Worm (Caenorhabditis elegans) whole organism, L3 larva: ENCODE measurements around the gene nuo-1.

Source experiments
- R02D3.7 ChIP-seq: fragments of 150-350 bp; optimal IDR thresholded peaks from 2 replicates; lab custom pipeline; 2014; ENCODE audit warnings: missing biosample characterization, missing genetic modification characterization
- ZK546.5 ChIP-seq: sonication (generic microtip); optimal IDR thresholded peaks from 2 replicates; lab custom pipeline; 2017; ENCODE audit warnings: missing biosample characterization, missing genetic modification characterization
- ceh-28 ChIP-seq: fragments of 150-350 bp; optimal IDR thresholded peaks from 2 replicates; lab custom pipeline; 2014; ENCODE audit warnings: missing biosample characterization, missing genetic modification reagents, missing genetic modification characterization
- egl-5 ChIP-seq: fragments of 150-350 bp; optimal IDR thresholded peaks from 2 replicates; lab custom pipeline; 2017; ENCODE audit warnings: missing biosample characterization, missing genetic modification reagents, missing genetic modification characterization, inconsistent platforms
- elt-1 ChIP-seq: fragments of 150-350 bp; optimal IDR thresholded peaks from 2 replicates; lab custom pipeline; 2014; ENCODE audit warnings: missing biosample characterization, missing genetic modification characterization
- elt-2 ChIP-seq: sonication (generic microtip); optimal IDR thresholded peaks from 2 replicates; lab custom pipeline; 2016; ENCODE audit warnings: missing genetic modification reagents, mild to moderate bottlenecking, missing genetic modification characterization, missing compliant biosample characterization
- elt-3 ChIP-seq, 3 experiments: fragments of 150-350 bp in 1 of 3; sonication (generic microtip) in 2 of 3; optimal IDR thresholded peaks; 2 replicates in 2 of 3; 4 replicates in 1 of 3; lab custom pipeline; 2014 to 2017; ENCODE audit warnings: missing biosample characterization in 3 of 3, missing genetic modification characterization in 3 of 3
- eor-1 ChIP-seq, 2 experiments: fragments of 150-350 bp; optimal IDR thresholded peaks; 2 replicates each; lab custom pipeline; 2014 to 2018; ENCODE audit warnings: missing biosample characterization in 2 of 2, missing genetic modification characterization in 2 of 2
- fkh-10 ChIP-seq: sonication (generic microtip); optimal IDR thresholded peaks from 2 replicates; lab custom pipeline; 2017; ENCODE audit warnings: missing biosample characterization, missing genetic modification reagents, missing genetic modification characterization
- fos-1 ChIP-seq: fragments of 150-350 bp; optimal IDR thresholded peaks from 2 replicates; lab custom pipeline; 2014; ENCODE audit warnings: missing biosample characterization, missing genetic modification characterization
- jun-1 ChIP-seq: fragments of 150-350 bp; optimal IDR thresholded peaks from 2 replicates; lab custom pipeline; 2014; ENCODE audit warnings: missing biosample characterization, missing genetic modification reagents, missing genetic modification characterization
- lin-15B ChIP-seq: fragments of 150-350 bp; optimal IDR thresholded peaks from 2 replicates; lab custom pipeline; 2014; ENCODE audit warnings: missing biosample characterization, missing genetic modification characterization
- lin-39 ChIP-seq: fragments of 150-350 bp; optimal IDR thresholded peaks from 2 replicates; lab custom pipeline; 2018; ENCODE audit warnings: missing biosample characterization, missing genetic modification reagents, missing genetic modification characterization
- lsy-12 ChIP-seq: sonication (generic microtip); optimal IDR thresholded peaks from 2 replicates; lab custom pipeline; 2016; ENCODE audit warnings: mild to moderate bottlenecking, missing genetic modification characterization, missing compliant biosample characterization
- mdl-1 ChIP-seq: fragments of 150-350 bp; optimal IDR thresholded peaks from 2 replicates; lab custom pipeline; 2014; ENCODE audit warnings: missing biosample characterization, missing genetic modification characterization
- mml-1 ChIP-seq: fragments of 150-350 bp; sonication (generic microtip); optimal IDR thresholded peaks from 3 replicates; lab custom pipeline; 2014; ENCODE audit warnings: missing biosample characterization, missing genetic modification characterization
- nfya-1 ChIP-seq: sonication (generic microtip); optimal IDR thresholded peaks from 2 replicates; lab custom pipeline; 2017; ENCODE audit warnings: missing genetic modification characterization, mild to moderate bottlenecking, missing compliant biosample characterization, antibody characterized with exemption, moderate library complexity; ENCODE audit not compliant: insufficient read depth
- nhr-11 ChIP-seq: fragments of 150-350 bp; optimal IDR thresholded peaks from 2 replicates; lab custom pipeline; 2014; ENCODE audit warnings: missing biosample characterization, missing genetic modification characterization
- nhr-12 ChIP-seq: fragments of 150-350 bp; optimal IDR thresholded peaks from 2 replicates; lab custom pipeline; 2014; ENCODE audit warnings: missing biosample characterization, missing genetic modification characterization
- nhr-25 ChIP-seq: sonication (generic microtip); optimal IDR thresholded peaks from 2 replicates; lab custom pipeline; 2017; ENCODE audit warnings: missing biosample characterization, missing genetic modification characterization
- nhr-28 ChIP-seq: fragments of 150-350 bp; optimal IDR thresholded peaks from 2 replicates; lab custom pipeline; 2014; ENCODE audit warnings: missing biosample characterization, missing genetic modification characterization
- nhr-43 ChIP-seq: sonication (generic microtip); optimal IDR thresholded peaks from 2 replicates; lab custom pipeline; 2016; ENCODE audit warnings: mild to moderate bottlenecking, missing genetic modification characterization, missing compliant biosample characterization; ENCODE audit not compliant: poor library complexity, severe bottlenecking
- nhr-67 ChIP-seq: fragments of 150-350 bp; optimal IDR thresholded peaks from 2 replicates; lab custom pipeline; 2014; ENCODE audit warnings: missing biosample characterization, missing genetic modification characterization
- nhr-77 ChIP-seq: fragments of 150-350 bp; optimal IDR thresholded peaks from 2 replicates; lab custom pipeline; 2014; ENCODE audit warnings: missing biosample characterization, missing genetic modification characterization
- pha-4 ChIP-seq: fragments of 150-350 bp; optimal IDR thresholded peaks from 2 replicates; lab custom pipeline; 2014; ENCODE audit warnings: missing biosample characterization, missing genetic modification reagents, missing genetic modification characterization
- pqm-1 ChIP-seq: fragments of 150-350 bp; optimal IDR thresholded peaks from 2 replicates; lab custom pipeline; 2017; ENCODE audit warnings: missing biosample characterization, missing genetic modification characterization, inconsistent platforms
- sea-2 ChIP-seq: fragments of 150-350 bp; sonication (generic microtip); optimal IDR thresholded peaks from 4 replicates; lab custom pipeline; 2014; ENCODE audit warnings: missing biosample characterization, missing genetic modification reagents, missing genetic modification characterization
- skn-1 ChIP-seq: fragments of 150-350 bp; optimal IDR thresholded peaks from 2 replicates; lab custom pipeline; 2014; ENCODE audit warnings: missing biosample characterization, missing genetic modification characterization
- snpc-4 ChIP-seq: fragments of 150-350 bp; optimal IDR thresholded peaks from 2 replicates; lab custom pipeline; 2014; ENCODE audit warnings: missing biosample characterization, missing genetic modification characterization
- tbx-2 ChIP-seq: sonication (generic microtip); optimal IDR thresholded peaks from 2 replicates; lab custom pipeline; 2016; ENCODE audit warnings: mild to moderate bottlenecking, missing genetic modification characterization, missing compliant biosample characterization
- unc-39 ChIP-seq: sonication (generic microtip); optimal IDR thresholded peaks from 4 replicates; lab custom pipeline; 2017; ENCODE audit warnings: missing biosample characterization, missing genetic modification characterization
- unc-62 ChIP-seq: fragments of 150-350 bp; sonication (generic microtip); optimal IDR thresholded peaks from 4 replicates; lab custom pipeline; 2014; ENCODE audit warnings: missing biosample characterization, missing genetic modification reagents, missing genetic modification characterization
- zag-1 ChIP-seq: fragments of 150-350 bp; optimal IDR thresholded peaks from 2 replicates; lab custom pipeline; 2014; ENCODE audit warnings: missing biosample characterization, missing genetic modification characterization
- ztf-11 ChIP-seq: fragments of 150-350 bp; optimal IDR thresholded peaks from 2 replicates; lab custom pipeline; 2014; ENCODE audit warnings: missing biosample characterization, missing genetic modification characterization
- ztf-4 ChIP-seq: fragments of 150-350 bp; optimal IDR thresholded peaks from 2 replicates; lab custom pipeline; 2014; ENCODE audit warnings: missing biosample characterization, missing genetic modification characterization

nuo-1 gene

ce11 chrII:11134828-11135227 lies 37.2 kb downstream of the nuo-1 start, which contains the start of gene F40F8.5:
Gene F40F8.5 (minus strand): TSS chrII:11134928.
- no peak for TF ChIP-seq mdl-1 (tag; lab: Kevin White, UChicago)
- TF ChIP-seq nhr-11 (tag; lab: Kevin White, UChicago), result no peak
- TF ChIP-seq pha-4 (tag; lab: Kevin White, UChicago), result no peak
- TF ChIP-seq nhr-25 (tag; lab: Kevin White, UChicago), result no peak
- TF ChIP-seq nhr-77 (tag; lab: Kevin White, UChicago), result no peak
- TF ChIP-seq nhr-43, result no peak
- no peak for TF ChIP-seq tbx-2 (tag; lab: Kevin White, UChicago)
- no peak for TF ChIP-seq zag-1 (tag; lab: Kevin White, UChicago)
- no peak for TF ChIP-seq mml-1
- TF ChIP-seq ztf-11 (tag; lab: Kevin White, UChicago), result no peak
- TF ChIP-seq ZK546.5 (tag; lab: Kevin White, UChicago), result no peak
- TF ChIP-seq lsy-12 (tag; lab: Kevin White, UChicago), result no peak
- TF ChIP-seq lin-15B, result no peak

ce11 chrII:11135773-11136172 lies 38.1 kb downstream of the nuo-1 start:
- peak; percentile 32 for TF ChIP-seq pha-4 (tag; lab: Kevin White, UChicago)
- peak; percentile 39 for TF ChIP-seq elt-2 (tag; lab: Kevin White, UChicago)
- TF ChIP-seq lin-39 (tag; lab: Kevin White, UChicago), result no peak
- no peak for TF ChIP-seq mml-1
- peak; percentile 49 for TF ChIP-seq egl-5 (tag; lab: Kevin White, UChicago)
- TF ChIP-seq nfya-1 (tag; lab: Kevin White, UChicago), result peak; percentile 44

ce11 chrII:11140140-11140539 lies 42.5 kb downstream of the nuo-1 start, which contains the start of gene F40F8.4:
Gene F40F8.4 (minus strand): TSS chrII:11140240.
- TF ChIP-seq mdl-1 (tag; lab: Kevin White, UChicago) (no peak), elt-1 (tag; lab: Kevin White, UChicago) (no peak), lin-15B (no peak), unc-39 (no peak), fos-1 (tag; lab: Kevin White, UChicago) (no peak), nhr-28 (tag; lab: Kevin White, UChicago) (no peak), fkh-10 (GFP tag; lab: Kevin White, UChicago) (no peak), ztf-11 (tag; lab: Kevin White, UChicago) (no peak), nhr-12 (tag; lab: Kevin White, UChicago) (no peak), nhr-67 (no peak), skn-1 (tag; lab: Kevin White, UChicago) (no peak), unc-62 (GFP tag; lab: Kevin White, UChicago) (no peak), elt-3 (tag; optimal IDR thresholded peaks at IDR 0.05; lab: Kevin White, UChicago) (no peak), lsy-12 (tag; lab: Kevin White, UChicago) (no peak), ceh-28 (tag; lab: Kevin White, UChicago) (no peak), ztf-4 (no peak), pqm-1 (tag; lab: Kevin White, UChicago) (no peak), jun-1 (tag; lab: Kevin White, UChicago) (no peak)

- no peak for TF ChIP-seq eor-1 (tag; optimal IDR thresholded peaks at IDR 0.05; lab: Kevin White, UChicago)
- no peak for TF ChIP-seq nfya-1 (tag; lab: Kevin White, UChicago)
- TF ChIP-seq egl-5 (tag; lab: Kevin White, UChicago), result no peak
- no peak for TF ChIP-seq sea-2
- TF ChIP-seq nhr-28 (tag; lab: Kevin White, UChicago), result no peak
- TF ChIP-seq R02D3.7, result no peak
- no peak for TF ChIP-seq unc-62 (GFP tag; lab: Kevin White, UChicago)
- no peak for TF ChIP-seq nhr-67
- no peak for TF ChIP-seq nhr-77 (tag; lab: Kevin White, UChicago)
- no peak for TF ChIP-seq jun-1 (tag; lab: Kevin White, UChicago)
- no peak for TF ChIP-seq elt-2 (tag; lab: Kevin White, UChicago)
- no peak for TF ChIP-seq ztf-11 (tag; lab: Kevin White, UChicago)
- no peak for TF ChIP-seq snpc-4 (tag; lab: Kevin White, UChicago)
- no peak for TF ChIP-seq fkh-10 (GFP tag; lab: Kevin White, UChicago)
Measured at ce11 chrII:11142571-11142970, 44.9 kb downstream of the nuo-1 start, which contains the start of gene arrd-6. Gene arrd-6 (plus strand): TSS chrII:11142739.
